Fruit fly (Drosophila melanogaster) whole organism, adult: Measurements from ENCODE around the gene Oseg4.

ENCODE experiments used
- CG14711 ChIP-seq: fragments of 200-800 bp; sonication (Bioruptor generic); optimal IDR thresholded peaks from 2 replicates; lab custom pipeline; 2018; ENCODE audit warnings: missing biosample characterization, mild to moderate bottlenecking, missing genetic modification characterization, moderate library complexity
- kay ChIP-seq: fragments of 200-800 bp; sonication (Bioruptor generic); peaks from one replicate; lab custom pipeline; 2016; ENCODE audit warnings: missing biosample characterization, missing genetic modification characterization, borderline replicate concordance
- ovo ChIP-seq: fragments of 200-800 bp; sonication (Bioruptor generic); optimal IDR thresholded peaks from 2 replicates; lab custom pipeline; 2016; ENCODE audit warnings: missing biosample characterization, missing genetic modification characterization

DNA sequence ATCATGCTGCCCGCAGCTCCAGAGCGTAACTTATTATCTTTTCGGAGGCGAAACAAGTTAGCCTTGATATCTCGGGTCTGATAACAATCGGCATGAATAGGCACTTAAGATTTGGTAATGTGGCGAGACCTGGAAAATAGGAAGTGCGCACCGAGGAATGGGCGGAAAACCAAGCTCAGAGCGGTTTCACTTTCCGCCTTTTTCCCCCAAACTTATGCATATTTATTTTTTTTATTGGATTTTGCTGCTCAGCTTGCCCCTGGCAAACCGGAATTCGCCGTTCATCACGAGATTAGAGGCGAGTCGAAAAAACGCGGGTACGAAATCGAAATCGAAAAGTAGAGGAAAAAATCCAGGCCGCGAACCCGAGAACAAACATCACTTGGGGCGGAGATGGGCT, 19.4 kb upstream of the Oseg4 start:
- no peak for TF ChIP-seq CG14711 (tag; lab: Kevin White, UChicago)
- no peak for TF ChIP-seq kay (GFP tag; lab: Kevin White, UChicago)
- no peak for TF ChIP-seq ovo
